Fruit fly (Drosophila melanogaster) whole organism, wandering third instar larva: ENCODE data around the gene CG14245.

Experiments used
- Abd-B ChIP-seq: fragments of >200 bp; optimal IDR thresholded peaks from 2 replicates; lab custom pipeline; 2017; ENCODE audit warnings: missing biosample characterization, missing genetic modification characterization
- Dif ChIP-seq: fragments of 200-275, 200-300 bp; sonication (Bioruptor generic); optimal IDR thresholded peaks from 2 replicates; lab custom pipeline; 2018; ENCODE audit warnings: missing biosample characterization, missing genetic modification characterization; ENCODE audit not compliant: partially characterized antibody

- TF ChIP-seq Abd-B: no peak
- TF ChIP-seq Dif (GFP tag; lab: Kevin White, UChicago): no peak
Observed at dm6 chr3R:26700125-26700524, 28.4 kb upstream of the CG14245 start.
